Worm (Caenorhabditis elegans) whole organism, L4 larva: Measurements from ENCODE around the gene Y4C6A.3.

Experiments used
- D1046.2 ChIP-seq: fragments of 200-800 bp; sonication (Bioruptor generic); IDR thresholded peaks from 2 replicates; pipeline ENCODE4 v1.3.6; 2022; ENCODE audit warnings: missing genetic modification characterization, missing compliant biosample characterization
- F44E2.7 ChIP-seq: fragments of 200-800 bp; sonication (Bioruptor generic); IDR thresholded peaks from 2 replicates; pipeline ENCODE4 v2.1.2; 2022; ENCODE audit warnings: missing genetic modification characterization, missing compliant biosample characterization
- T20F7.1 ChIP-seq: fragments of 200-800 bp; sonication (Bioruptor generic); optimal IDR thresholded peaks from 2 replicates; lab custom pipeline; 2018; ENCODE audit warnings: mild to moderate bottlenecking, missing genetic modification characterization, missing compliant biosample characterization
- ZK337.2 ChIP-seq: fragments of 200-800 bp; sonication (Bioruptor generic); IDR thresholded peaks from 2 replicates; pipeline ENCODE4 v1.3.6; 2022; ENCODE audit warnings: missing genetic modification reagents, missing genetic modification characterization, missing compliant biosample characterization
- aha-1 ChIP-seq: fragments of 150-350 bp; peaks from one replicate; lab custom pipeline; 2014; ENCODE audit warnings: missing biosample characterization, missing genetic modification characterization
- ceh-20 ChIP-seq: fragments of 200-800 bp; sonication (Bioruptor generic); IDR thresholded peaks from 2 replicates; pipeline ENCODE4 v1.3.6; 2022; ENCODE audit warnings: missing genetic modification reagents, missing genetic modification characterization, missing compliant biosample characterization
- ceh-32 ChIP-seq: sonication (generic microtip); optimal IDR thresholded peaks from 2 replicates; lab custom pipeline; 2016; ENCODE audit warnings: mild to moderate bottlenecking, missing genetic modification characterization, missing compliant biosample characterization; ENCODE audit not compliant: poor library complexity
- ceh-44 ChIP-seq: fragments of 200-800 bp; sonication (Bioruptor generic); IDR thresholded peaks from 2 replicates; pipeline ENCODE4 v1.3.6; 2022; ENCODE audit warnings: missing genetic modification reagents, missing genetic modification characterization, missing compliant biosample characterization
- ceh-62 ChIP-seq: sonication (generic microtip); optimal IDR thresholded peaks from 2 replicates; lab custom pipeline; 2017; ENCODE audit warnings: missing biosample characterization, missing genetic modification characterization
- ceh-82 ChIP-seq: sonication (generic microtip); optimal IDR thresholded peaks from 2 replicates; lab custom pipeline; 2017; ENCODE audit warnings: missing biosample characterization, missing genetic modification characterization
- ces-1 ChIP-seq: fragments of 150-350 bp; sonication (generic microtip); optimal IDR thresholded peaks from 4 replicates; lab custom pipeline; 2014; ENCODE audit warnings: missing biosample characterization, missing genetic modification reagents, missing genetic modification characterization
- cey-2 ChIP-seq: sonication (generic microtip); optimal IDR thresholded peaks from 3 replicates; lab custom pipeline; 2017; ENCODE audit warnings: missing genetic modification characterization, mild to moderate bottlenecking, missing compliant biosample characterization, antibody characterized with exemption, borderline replicate concordance; ENCODE audit not compliant: insufficient read depth
- daf-12 ChIP-seq: fragments of 150-350 bp; optimal IDR thresholded peaks from 2 replicates; lab custom pipeline; 2014; ENCODE audit warnings: missing biosample characterization, missing genetic modification reagents, missing genetic modification characterization
- daf-16 ChIP-seq, 3 experiments: sonication (generic microtip); optimal IDR thresholded peaks; 2 replicates each; lab custom pipeline; 2016 to 2017; ENCODE audit warnings: missing genetic modification characterization in 3 of 3, missing genetic modification reagents in 3 of 3, mild to moderate bottlenecking in 2 of 3, missing compliant biosample characterization in 2 of 3, missing biosample characterization in 1 of 3, moderate library complexity in 1 of 3
- daf-19 ChIP-seq: fragments of 200-800 bp; sonication (Bioruptor generic); conservative IDR thresholded peaks from 2 replicates; pipeline ENCODE4 v1.3.6; 2022; ENCODE audit warnings: missing genetic modification characterization, missing compliant biosample characterization
- daf-8 ChIP-seq: fragments of 200-800 bp; sonication (Bioruptor generic); IDR thresholded peaks from 2 replicates; pipeline ENCODE4 v1.3.6; 2022; ENCODE audit warnings: missing genetic modification characterization, missing compliant biosample characterization
- dmd-6 ChIP-seq: fragments of 200-800 bp; sonication (Bioruptor generic); IDR thresholded peaks from 2 replicates; pipeline ENCODE4 v1.3.6; 2022; ENCODE audit warnings: missing genetic modification reagents, missing genetic modification characterization, missing compliant biosample characterization
- duxl-1 ChIP-seq: sonication (generic microtip); optimal IDR thresholded peaks from 2 replicates; lab custom pipeline; 2016; ENCODE audit warnings: mild to moderate bottlenecking, missing genetic modification characterization, moderate library complexity, missing compliant biosample characterization; ENCODE audit not compliant: poor library complexity
- egl-43 ChIP-seq: fragments of 200-800 bp; sonication (Bioruptor generic); IDR thresholded peaks from 2 replicates; pipeline ENCODE4 v1.3.6; 2022; ENCODE audit warnings: missing genetic modification reagents, missing genetic modification characterization, missing compliant biosample characterization
- fkh-10 ChIP-seq: fragments of 150-350 bp; optimal IDR thresholded peaks from 2 replicates; lab custom pipeline; 2014; ENCODE audit warnings: missing biosample characterization, missing genetic modification reagents, missing genetic modification characterization
- hmg-1.1 ChIP-seq: fragments of 200-800 bp; sonication (Bioruptor generic); IDR thresholded peaks from 2 replicates; pipeline ENCODE4 v1.3.6; 2022; ENCODE audit warnings: missing genetic modification reagents, missing genetic modification characterization, missing compliant biosample characterization
- lin-1 ChIP-seq: fragments of 200-800 bp; sonication (Bioruptor generic); IDR thresholded peaks from 2 replicates; pipeline ENCODE4 v1.3.6; 2022; ENCODE audit warnings: missing genetic modification reagents, missing genetic modification characterization, missing compliant biosample characterization
- lin-29 ChIP-seq: fragments of 200-800 bp; sonication (Bioruptor generic); IDR thresholded peaks from 2 replicates; pipeline ENCODE4 v1.3.6; 2022; ENCODE audit warnings: missing genetic modification reagents, missing genetic modification characterization, missing compliant biosample characterization
- lin-39 ChIP-seq: fragments of 150-350 bp; optimal IDR thresholded peaks from 2 replicates; lab custom pipeline; 2014; ENCODE audit warnings: missing biosample characterization, missing genetic modification reagents, missing genetic modification characterization
- lsy-2 ChIP-seq, 2 experiments: fragments of 150-350 bp in 1 of 2; sonication (generic microtip) in 1 of 2; optimal IDR thresholded peaks; 2 replicates each; lab custom pipeline; 2014 to 2017; ENCODE audit warnings: missing biosample characterization in 2 of 2, missing genetic modification characterization in 2 of 2
- madf-5 ChIP-seq, 2 experiments: fragments of 200-800 bp; sonication (Bioruptor generic); IDR thresholded peaks; 2 replicates each; pipeline ENCODE4 v1.3.6; 2022; ENCODE audit warnings: missing compliant biosample characterization in 2 of 2, missing genetic modification characterization in 2 of 2
- mdl-1 ChIP-seq, 2 experiments: fragments of 150-350 bp in 1 of 2; sonication (generic microtip) in 1 of 2; optimal IDR thresholded peaks; 2 replicates each; lab custom pipeline; 2014 to 2017; ENCODE audit warnings: missing biosample characterization in 2 of 2, missing genetic modification characterization in 2 of 2
- mdt-29 ChIP-seq: fragments of 200-800 bp; sonication (Bioruptor generic); IDR thresholded peaks from 2 replicates; pipeline ENCODE4 v1.3.6; 2022; ENCODE audit warnings: missing genetic modification reagents, missing genetic modification characterization, missing compliant biosample characterization
- mes-2 ChIP-seq: sonication (generic microtip); optimal IDR thresholded peaks from 2 replicates; lab custom pipeline; 2016; ENCODE audit warnings: missing genotype, mild to moderate bottlenecking, missing genetic modification characterization, missing compliant biosample characterization; ENCODE audit not compliant: poor library complexity, severe bottlenecking
- nhr-10 ChIP-seq: fragments of 150-350 bp; optimal IDR thresholded peaks from 2 replicates; lab custom pipeline; 2014; ENCODE audit warnings: missing biosample characterization, missing genetic modification characterization
- nhr-28 ChIP-seq: fragments of 150-350 bp; optimal IDR thresholded peaks from 2 replicates; lab custom pipeline; 2014; ENCODE audit warnings: missing biosample characterization, missing genetic modification characterization
- nhr-41 ChIP-seq: fragments of 200-800 bp; sonication (Bioruptor generic); IDR thresholded peaks from 2 replicates; pipeline ENCODE4 v1.3.6; 2022; ENCODE audit warnings: missing genetic modification reagents, missing genetic modification characterization, missing compliant biosample characterization
- nhr-76 ChIP-seq: fragments of 150-350 bp; optimal IDR thresholded peaks from 2 replicates; lab custom pipeline; 2014; ENCODE audit warnings: missing biosample characterization, missing genetic modification characterization
- nhr-77 ChIP-seq: fragments of 150-350 bp; optimal IDR thresholded peaks from 2 replicates; lab custom pipeline; 2014; ENCODE audit warnings: missing biosample characterization, missing genetic modification characterization
- pha-4 ChIP-seq, 2 experiments: fragments of 150-350 bp in 1 of 2; fragments of 200-800 bp in 1 of 2; sonication (Bioruptor generic) in 1 of 2; IDR thresholded peaks in 1 of 2; optimal IDR thresholded peaks in 1 of 2; 2 replicates each; pipeline versions ENCODE4 v1.3.6 to Lab custom; 2014 to 2022; ENCODE audit warnings: missing genetic modification characterization in 2 of 2, missing genetic modification reagents in 2 of 2, missing biosample characterization in 1 of 2, missing compliant biosample characterization in 1 of 2
- rbr-2 ChIP-seq: sonication (generic microtip); optimal IDR thresholded peaks from 2 replicates; lab custom pipeline; 2016; ENCODE audit warnings: missing genotype, missing genetic modification characterization, missing compliant biosample characterization
- snpc-1.2 ChIP-seq: fragments of 200-800 bp; sonication (Bioruptor generic); IDR thresholded peaks from 2 replicates; pipeline ENCODE4 v1.3.6; 2022; ENCODE audit warnings: missing genetic modification reagents, missing genetic modification characterization, missing compliant biosample characterization
- spr-3 ChIP-seq: fragments of 200-800 bp; sonication (Bioruptor generic); optimal IDR thresholded peaks from 2 replicates; lab custom pipeline; 2018; ENCODE audit warnings: mild to moderate bottlenecking, missing genetic modification characterization, missing compliant biosample characterization
- tag-97 ChIP-seq: fragments of 200-800 bp; sonication (Bioruptor generic); IDR thresholded peaks from 2 replicates; pipeline ENCODE4 v1.3.6; 2022; ENCODE audit warnings: missing genetic modification characterization, missing compliant biosample characterization
- unc-39 ChIP-seq: sonication (generic microtip); optimal IDR thresholded peaks from 2 replicates; lab custom pipeline; 2017; ENCODE audit warnings: missing biosample characterization, missing genetic modification characterization
- unc-62 ChIP-seq, 3 experiments: fragments of 150-350 bp in 1 of 3; sonication (generic microtip); optimal IDR thresholded peaks in 2 of 3; peaks in 1 of 3; 1 replicate in 1 of 3; 2 replicates in 2 of 3; lab custom pipeline; 2014 to 2017; ENCODE audit warnings: missing biosample characterization in 3 of 3, missing genetic modification characterization in 3 of 3, missing genetic modification reagents in 3 of 3, missing genotype in 1 of 3
- zag-1 ChIP-seq: fragments of 150-350 bp; optimal IDR thresholded peaks from 2 replicates; lab custom pipeline; 2014; ENCODE audit warnings: missing biosample characterization, missing genetic modification characterization
- zfp-3 ChIP-seq: fragments of 200-800 bp; sonication (Bioruptor generic); conservative IDR thresholded peaks from 2 replicates; pipeline ENCODE4 v1.3.6; 2022; ENCODE audit warnings: missing genetic modification reagents, missing genetic modification characterization, missing compliant biosample characterization
- ztf-11 ChIP-seq: fragments of 150-350 bp; optimal IDR thresholded peaks from 2 replicates; lab custom pipeline; 2014; ENCODE audit warnings: missing biosample characterization, missing genetic modification characterization

Y4C6A.3 gene

DNA sequence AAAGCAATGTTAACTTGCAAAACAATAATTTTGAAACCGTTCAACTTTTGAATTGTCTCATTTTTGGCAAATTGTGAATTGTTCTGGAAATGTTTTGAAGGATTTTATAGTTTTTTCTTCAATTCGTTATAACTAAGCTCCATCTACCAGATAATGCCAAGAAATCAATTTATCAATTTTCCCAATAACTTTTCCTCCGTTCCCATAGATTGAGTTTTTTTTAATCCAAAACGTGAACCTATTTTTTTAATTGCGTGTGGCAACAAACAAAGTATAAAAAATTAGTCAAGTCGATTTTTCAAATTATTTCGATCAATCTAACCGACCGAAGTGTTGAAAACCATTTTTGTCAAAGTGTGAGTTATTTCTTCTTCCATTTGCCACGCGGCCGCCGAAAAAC lies 3.2 kb downstream of the Y4C6A.3 start, which contains the start of gene Y4C6A.4:
TSS of gene Y4C6A.4 (plus strand) at position 301 of the 400 bp plus-strand sequence.
- no peak for TF ChIP-seq mes-2 (tag; lab: Kevin White, UChicago)
- TF ChIP-seq ces-1: no peak
- TF ChIP-seq aha-1 (tag; lab: Kevin White, UChicago): no peak
- TF ChIP-seq daf-12: no peak
- no peak for TF ChIP-seq nhr-77 (tag; lab: Kevin White, UChicago)
- TF ChIP-seq tag-97: no peak
- no peak for TF ChIP-seq lsy-2 (tag; optimal IDR thresholded peaks at IDR 0.05; lab: Kevin White, UChicago)
- TF ChIP-seq fkh-10: no peak
- TF ChIP-seq nhr-10 (tag; lab: Kevin White, UChicago): no peak
- no peak for TF ChIP-seq spr-3 (GFP tag; lab: Kevin White, UChicago)
- no peak for TF ChIP-seq hmg-1.1 (GFP tag; lab: Robert Waterston, UW)
- no peak for TF ChIP-seq snpc-1.2 (GFP tag; lab: Robert Waterston, UW)
- no peak for TF ChIP-seq unc-39 (tag; lab: Kevin White, UChicago)
- TF ChIP-seq F44E2.7 (GFP tag; lab: Robert Waterston, UW): no peak
- TF ChIP-seq ceh-62 (tag; lab: Kevin White, UChicago): no peak
- no peak for TF ChIP-seq ceh-82
- TF ChIP-seq ceh-20 (GFP tag; lab: Robert Waterston, UW): no peak
- TF ChIP-seq lin-39: no peak
- TF ChIP-seq nhr-41: no peak
- TF ChIP-seq, all 104 proteins: peak for 0

DNA sequence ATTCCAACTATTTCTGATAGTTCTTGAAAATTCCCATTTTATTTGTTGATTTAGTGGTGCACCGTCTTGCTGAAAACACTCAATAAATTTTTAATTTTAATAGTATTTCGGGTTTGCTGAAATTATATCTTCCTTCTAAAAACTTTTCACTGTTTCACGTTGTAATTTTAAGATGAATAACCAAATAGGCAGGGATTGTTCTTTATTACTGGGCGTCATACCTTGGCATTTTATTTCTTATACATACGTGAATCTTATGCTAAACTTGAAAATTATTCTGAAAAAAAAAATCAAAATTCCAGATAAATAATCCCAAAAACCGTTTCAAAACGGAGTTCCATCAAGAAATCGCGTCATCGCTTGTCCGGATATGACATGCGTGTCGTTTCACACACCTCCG lies 17.2 kb downstream of the Y4C6A.3 start, which contains the start of gene mgl-3:
TSS of gene mgl-3 (plus strand) at position 301 of the 400 bp plus-strand sequence.
- TF ChIP-seq zag-1 (tag; lab: Kevin White, UChicago) (no peak), nhr-76 (tag; lab: Kevin White, UChicago) (no peak), ceh-20 (GFP tag; lab: Robert Waterston, UW) (no peak), pha-4 (GFP tag; IDR thresholded peaks at IDR 0.05; lab: Robert Waterston, UW) (no peak), pha-4 (tag; optimal IDR thresholded peaks at IDR 0.05; lab: Kevin White, UChicago) (no peak), mes-2 (tag; lab: Kevin White, UChicago) (no peak), dmd-6 (GFP tag; lab: Robert Waterston, UW) (no peak), duxl-1 (tag; lab: Kevin White, UChicago) (no peak), madf-5 (GFP tag; IDR thresholded peaks at IDR 0.05; lab: Robert Waterston, UW) (no peak), nhr-28 (tag; lab: Kevin White, UChicago) (no peak), ces-1 (no peak), D1046.2 (GFP tag; lab: Robert Waterston, UW) (no peak), unc-62 (GFP tag; optimal IDR thresholded peaks at IDR 0.05 in 1 of 2; lab: Kevin White, UChicago) (no peak), unc-62 (tag; optimal IDR thresholded peaks at IDR 0.05; lab: Kevin White, UChicago) (no peak), rbr-2 (tag; lab: Kevin White, UChicago) (no peak), daf-16 (GFP tag; optimal IDR thresholded peaks at IDR 0.05; lab: Kevin White, UChicago) (no peak), daf-16 (tag; optimal IDR thresholded peaks at IDR 0.05; lab: Kevin White, UChicago) (no peak), zfp-3 (GFP tag; lab: Robert Waterston, UW) (no peak), egl-43 (no peak), mdt-29 (GFP tag; lab: Robert Waterston, UW) (no peak), ceh-44 (GFP tag; lab: Robert Waterston, UW) (no peak), mdl-1 (tag; optimal IDR thresholded peaks at IDR 0.05; lab: Kevin White, UChicago) (no peak)

DNA sequence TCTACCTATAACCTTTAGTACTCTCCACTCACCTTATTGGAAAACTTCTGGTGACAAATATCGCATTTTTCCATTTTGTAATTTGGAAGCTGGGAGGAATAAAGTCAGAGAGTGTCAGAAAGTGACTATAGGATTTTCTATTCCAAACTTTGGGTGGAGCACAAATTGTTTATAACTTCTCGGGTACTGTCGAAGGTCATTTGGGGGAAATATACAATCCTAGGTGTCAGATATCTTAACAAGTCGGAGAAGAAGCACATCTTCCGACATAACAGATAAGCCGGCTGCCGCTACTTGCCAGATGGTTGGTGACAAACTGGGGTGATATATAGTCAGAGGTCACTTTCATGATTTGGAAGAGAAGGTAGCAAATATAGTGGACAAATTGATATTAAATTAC lies 36.8 kb downstream of the Y4C6A.3 start, which contains the start of gene ehn-3:
TSS of gene ehn-3 (minus strand) at position 101 of the 400 bp plus-strand sequence.
- TF ChIP-seq ZK337.2 (GFP tag; lab: Robert Waterston, UW): no peak
- TF ChIP-seq aha-1 (tag; lab: Kevin White, UChicago): no peak
- no peak for TF ChIP-seq daf-19 (GFP tag; lab: Robert Waterston, UW)
- no peak for TF ChIP-seq dmd-6 (GFP tag; lab: Robert Waterston, UW)
- no peak for TF ChIP-seq lin-1 (GFP tag; lab: Robert Waterston, UW)
- no peak for TF ChIP-seq ztf-11
- TF ChIP-seq ceh-32 (tag; lab: Kevin White, UChicago): no peak
- no peak for TF ChIP-seq mes-2 (tag; lab: Kevin White, UChicago)
- no peak for TF ChIP-seq T20F7.1 (GFP tag; lab: Kevin White, UChicago)
- TF ChIP-seq cey-2 (tag; lab: Kevin White, UChicago): no peak
- no peak for TF ChIP-seq nhr-77 (tag; lab: Kevin White, UChicago)
- TF ChIP-seq daf-8: no peak
- TF ChIP-seq lin-29 (GFP tag; lab: Robert Waterston, UW): no peak
- TF ChIP-seq daf-16 (GFP tag; optimal IDR thresholded peaks at IDR 0.05; lab: Kevin White, UChicago): no peak
- TF ChIP-seq daf-16 (tag; optimal IDR thresholded peaks at IDR 0.05; lab: Kevin White, UChicago): no peak
- no peak for TF ChIP-seq nhr-41
